Fruit fly (Drosophila melanogaster): ENCODE results near the gene Grx1.

Grx1 gene

dm6 chr3L:18901411-18901810, 32.4 kb downstream of the Grx1 start, which contains the start of the genes arx and CG6843:
arx (minus strand) TSS chr3L:18901554.
CG6843 (plus strand) TSS chr3L:18901594.
- no peak for TF ChIP-seq CG17801 (GFP tag; optimal IDR thresholded peaks at IDR 0.05; ENCODE audit: partially characterized antibody)

- TF ChIP-seq CG17801 (GFP tag; optimal IDR thresholded peaks at IDR 0.05; ENCODE audit: partially characterized antibody): no peak
Observed at dm6 chr3L:18904772-18905601, 36.0 kb downstream of the Grx1 start, which contains the start of the genes CSN1b and Prp6. CSN1b (minus strand) TSS chr3L:18904930. Prp6 (plus strand) TSS chr3L:18905372.

- no peak for TF ChIP-seq CG17801 (GFP tag; optimal IDR thresholded peaks at IDR 0.05; ENCODE audit: partially characterized antibody)
Observed at dm6 chr3L:18911082-18911481, 42.1 kb downstream of the Grx1 start, which contains the start of gene Ir75d. Ir75d (minus strand) TSS chr3L:18911182.

dm6 chr3L:18914100-18914683, 45.2 kb downstream of the Grx1 start, which contains the start of gene COX6AL2:
COX6AL2 (minus strand) TSS chr3L:18914150.
- no peak for TF ChIP-seq CG17801 (GFP tag; optimal IDR thresholded peaks at IDR 0.05; ENCODE audit: partially characterized antibody)

dm6 chr3L:18916466-18916865, 47.4 kb downstream of the Grx1 start:
- TF ChIP-seq CG17801 (GFP tag; optimal IDR thresholded peaks at IDR 0.05; ENCODE audit: partially characterized antibody): no peak

- no peak for TF ChIP-seq CG17801 (GFP tag; optimal IDR thresholded peaks at IDR 0.05; ENCODE audit: partially characterized antibody)
Observed at dm6 chr3L:18917281-18917680, 48.3 kb downstream of the Grx1 start, which contains the start of gene CG6839. CG6839 (plus strand) TSS chr3L:18917581.
